Worm (Caenorhabditis elegans) whole organism, young adult: Measurements from ENCODE around the gene abts-4.
A peak's percentile ranks its signal among the peaks of the same experiment; 100 is the strongest.

ENCODE experiments used
- B0261.1 ChIP-seq: sonication (generic microtip); optimal IDR thresholded peaks from 2 replicates; lab custom pipeline; 2016; ENCODE audit warnings: mild to moderate bottlenecking, missing genetic modification characterization, moderate library complexity, missing compliant biosample characterization
- C06A6.2 ChIP-seq: fragments of 200-800 bp; sonication (Bioruptor generic); conservative IDR thresholded peaks from 2 replicates; pipeline ENCODE4 v1.3.6; 2022; ENCODE audit warnings: missing genetic modification characterization, missing compliant biosample characterization
- F49E8.2 ChIP-seq: sonication (generic microtip); optimal IDR thresholded peaks from 3 replicates; lab custom pipeline; 2017; ENCODE audit warnings: missing genetic modification characterization, mild to moderate bottlenecking, missing compliant biosample characterization, antibody characterized with exemption, moderate library complexity; ENCODE audit not compliant: insufficient read depth
- F57A8.1 ChIP-seq: fragments of 200-800 bp; sonication (Bioruptor generic); optimal IDR thresholded peaks from 2 replicates; lab custom pipeline; 2018; ENCODE audit warnings: mild to moderate bottlenecking, missing genetic modification characterization, moderate library complexity, missing compliant biosample characterization
- K12H6.12 ChIP-seq: fragments of 200-800 bp; sonication (Bioruptor generic); optimal IDR thresholded peaks from 2 replicates; lab custom pipeline; 2018; ENCODE audit warnings: mild to moderate bottlenecking, missing genetic modification characterization, missing compliant biosample characterization
- Y53F4B.3 ChIP-seq: fragments of 200-800 bp; sonication (Bioruptor generic); IDR thresholded peaks from 2 replicates; pipeline ENCODE4 v1.3.6; 2022; ENCODE audit warnings: missing genetic modification reagents, missing genetic modification characterization, missing compliant biosample characterization
- Y56A3A.18 ChIP-seq: fragments of 200-800 bp; sonication (Bioruptor generic); IDR thresholded peaks from 2 replicates; pipeline ENCODE4 v1.3.6; 2022; ENCODE audit warnings: missing genetic modification reagents, missing genetic modification characterization, missing compliant biosample characterization
- ZK185.1 ChIP-seq: sonication (generic microtip); optimal IDR thresholded peaks from 2 replicates; lab custom pipeline; 2016; ENCODE audit warnings: mild to moderate bottlenecking, missing genetic modification characterization, missing compliant biosample characterization; ENCODE audit not compliant: poor library complexity, severe bottlenecking
- akir-1 ChIP-seq: fragments of 200-800 bp; sonication (Bioruptor generic); optimal IDR thresholded peaks from 2 replicates; lab custom pipeline; 2018; ENCODE audit warnings: mild to moderate bottlenecking, missing genetic modification characterization, moderate library complexity, missing compliant biosample characterization
- ama-1 ChIP-seq, 3 experiments: fragments of 150-350 bp in 1 of 3; sonication (generic microtip) in 2 of 3; optimal IDR thresholded peaks; 2 replicates each; lab custom pipeline; 2014 to 2018; ENCODE audit warnings: missing biosample characterization in 2 of 3, missing genetic modification characterization in 2 of 3, missing genetic modification reagents in 2 of 3
- athp-1 ChIP-seq: sonication (generic microtip); optimal IDR thresholded peaks from 2 replicates; lab custom pipeline; 2017; ENCODE audit warnings: mild to moderate bottlenecking, missing genetic modification characterization, missing compliant biosample characterization
- attf-6 ChIP-seq: fragments of 200-800 bp; sonication (Bioruptor generic); IDR thresholded peaks from 2 replicates; pipeline ENCODE4 v1.3.6; 2022; ENCODE audit warnings: missing genetic modification reagents, missing genetic modification characterization, missing compliant biosample characterization
- bed-2 ChIP-seq: fragments of 200-800 bp; sonication (Bioruptor generic); IDR thresholded peaks from 2 replicates; pipeline ENCODE4 v1.3.6; 2022; ENCODE audit warnings: missing genetic modification reagents, missing genetic modification characterization, missing compliant biosample characterization
- cebp-2 ChIP-seq: fragments of 200-800 bp; sonication (Bioruptor generic); IDR thresholded peaks from 2 replicates; pipeline ENCODE4 v1.3.6; 2022; ENCODE audit warnings: missing genetic modification characterization, missing compliant biosample characterization
- ceh-58 ChIP-seq: fragments of 200-800 bp; sonication (Bioruptor generic); IDR thresholded peaks from 2 replicates; pipeline ENCODE4 v1.3.6; 2022; ENCODE audit warnings: missing genetic modification characterization, missing compliant biosample characterization
- ceh-79 ChIP-seq: sonication (generic microtip); optimal IDR thresholded peaks from 2 replicates; lab custom pipeline; 2017; ENCODE audit warnings: mild to moderate bottlenecking, missing genetic modification characterization, missing compliant biosample characterization
- dox-1 ChIP-seq: fragments of 200-800 bp; sonication (Bioruptor generic); IDR thresholded peaks from 2 replicates; pipeline ENCODE4 v1.3.6; 2022; ENCODE audit warnings: missing genetic modification reagents, missing genetic modification characterization, missing compliant biosample characterization
- egl-18 ChIP-seq: fragments of 200-800 bp; sonication (Bioruptor generic); IDR thresholded peaks from 2 replicates; pipeline ENCODE4 v1.3.6; 2022; ENCODE audit warnings: missing genetic modification reagents, missing genetic modification characterization, missing compliant biosample characterization
- hlh-26 ChIP-seq: fragments of 200-800 bp; sonication (Bioruptor generic); conservative IDR thresholded peaks from 2 replicates; pipeline ENCODE4 v1.3.6; 2022; ENCODE audit warnings: missing genetic modification reagents, missing genetic modification characterization, missing compliant biosample characterization
- lag-1 ChIP-seq: fragments of 200-800 bp; sonication (Bioruptor generic); IDR thresholded peaks from 2 replicates; pipeline ENCODE4 v1.3.6; 2022; ENCODE audit warnings: missing genetic modification reagents, missing genetic modification characterization, missing compliant biosample characterization
- let-607 ChIP-seq, 2 experiments: fragments of 200-800 bp in 1 of 2; sonication (Bioruptor generic) in 1 of 2; sonication (generic microtip) in 1 of 2; optimal IDR thresholded peaks; 2 replicates each; lab custom pipeline; 2016 to 2018; ENCODE audit warnings: mild to moderate bottlenecking in 2 of 2, missing compliant biosample characterization in 2 of 2, missing genetic modification characterization in 2 of 2, moderate library complexity in 2 of 2, missing genotype in 1 of 2
- lin-54 ChIP-seq: fragments of 200-800 bp; sonication (Bioruptor generic); optimal IDR thresholded peaks from 2 replicates; lab custom pipeline; 2018; ENCODE audit warnings: mild to moderate bottlenecking, missing genetic modification characterization, missing compliant biosample characterization
- lsl-1 ChIP-seq: fragments of 200-800 bp; sonication (Bioruptor generic); optimal IDR thresholded peaks from 2 replicates; lab custom pipeline; 2018; ENCODE audit warnings: mild to moderate bottlenecking, missing genetic modification characterization, moderate library complexity, missing compliant biosample characterization
- mcd-1 ChIP-seq: fragments of 200-800 bp; sonication (Bioruptor generic); IDR thresholded peaks from 2 replicates; pipeline ENCODE4 v1.3.6; 2022; ENCODE audit warnings: missing genetic modification reagents, missing genetic modification characterization, missing compliant biosample characterization
- mxl-1 ChIP-seq: sonication (generic microtip); optimal IDR thresholded peaks from 2 replicates; lab custom pipeline; 2016; ENCODE audit warnings: missing genetic modification characterization, missing compliant biosample characterization
- nhr-120 ChIP-seq: fragments of 200-800 bp; sonication (Bioruptor generic); IDR thresholded peaks from 2 replicates; pipeline ENCODE4 v1.3.6; 2022; ENCODE audit warnings: missing genetic modification characterization, missing compliant biosample characterization
- nhr-179 ChIP-seq: sonication (generic microtip); optimal IDR thresholded peaks from 2 replicates; lab custom pipeline; 2016; ENCODE audit warnings: mild to moderate bottlenecking, missing genetic modification characterization, missing compliant biosample characterization
- nhr-80 ChIP-seq: sonication (generic microtip); optimal IDR thresholded peaks from 2 replicates; lab custom pipeline; 2016; ENCODE audit warnings: missing genetic modification characterization, missing compliant biosample characterization
- pbrm-1 ChIP-seq: fragments of 200-800 bp; sonication (Bioruptor generic); IDR thresholded peaks from 2 replicates; pipeline ENCODE4 v1.3.6; 2022; ENCODE audit warnings: missing genetic modification reagents, missing genetic modification characterization, missing compliant biosample characterization
- rcor-1 ChIP-seq: fragments of 200-800 bp; sonication (Bioruptor generic); IDR thresholded peaks from 2 replicates; pipeline ENCODE4 v1.3.6; 2022; ENCODE audit warnings: missing genetic modification reagents, missing genetic modification characterization, missing compliant biosample characterization
- sea-2 ChIP-seq: fragments of 200-800 bp; sonication (Bioruptor generic); IDR thresholded peaks from 2 replicates; pipeline ENCODE4 v1.3.6; 2022; ENCODE audit warnings: missing genetic modification characterization, missing compliant biosample characterization
- snpc-3.4 ChIP-seq: sonication (generic microtip); optimal IDR thresholded peaks from 2 replicates; lab custom pipeline; 2017; ENCODE audit warnings: missing genetic modification characterization, mild to moderate bottlenecking, missing compliant biosample characterization, antibody characterized with exemption, moderate library complexity, missing genotype, missing genetic modification reagents
- somi-1 ChIP-seq: fragments of 200-800 bp; sonication (Bioruptor generic); optimal IDR thresholded peaks from 2 replicates; lab custom pipeline; 2018; ENCODE audit warnings: mild to moderate bottlenecking, missing genetic modification characterization, missing compliant biosample characterization
- tbp1 ChIP-seq: fragments of 200-800 bp; sonication (Bioruptor generic); optimal IDR thresholded peaks from 2 replicates; lab custom pipeline; 2018; ENCODE audit warnings: mild to moderate bottlenecking, missing genetic modification characterization, missing compliant biosample characterization
- zfh-2 ChIP-seq: fragments of 200-800 bp; sonication (Bioruptor generic); conservative IDR thresholded peaks from 2 replicates; pipeline ENCODE4 v1.3.6; 2022; ENCODE audit warnings: missing genetic modification reagents, missing genetic modification characterization, missing compliant biosample characterization
- ztf-22 ChIP-seq: fragments of 200-800 bp; sonication (Bioruptor generic); optimal IDR thresholded peaks from 2 replicates; lab custom pipeline; 2018; ENCODE audit warnings: mild to moderate bottlenecking, missing genetic modification characterization, moderate library complexity, missing compliant biosample characterization
- ztf-3 ChIP-seq: fragments of 200-800 bp; sonication (Bioruptor generic); optimal IDR thresholded peaks from 2 replicates; lab custom pipeline; 2018; ENCODE audit warnings: mild to moderate bottlenecking, missing genetic modification characterization, missing compliant biosample characterization
- ztf-6 ChIP-seq: fragments of 200-800 bp; sonication (Bioruptor generic); IDR thresholded peaks from 2 replicates; pipeline ENCODE4 v1.3.6; 2022; ENCODE audit warnings: missing genetic modification reagents, missing genetic modification characterization, missing compliant biosample characterization

abts-4 gene

DNA sequence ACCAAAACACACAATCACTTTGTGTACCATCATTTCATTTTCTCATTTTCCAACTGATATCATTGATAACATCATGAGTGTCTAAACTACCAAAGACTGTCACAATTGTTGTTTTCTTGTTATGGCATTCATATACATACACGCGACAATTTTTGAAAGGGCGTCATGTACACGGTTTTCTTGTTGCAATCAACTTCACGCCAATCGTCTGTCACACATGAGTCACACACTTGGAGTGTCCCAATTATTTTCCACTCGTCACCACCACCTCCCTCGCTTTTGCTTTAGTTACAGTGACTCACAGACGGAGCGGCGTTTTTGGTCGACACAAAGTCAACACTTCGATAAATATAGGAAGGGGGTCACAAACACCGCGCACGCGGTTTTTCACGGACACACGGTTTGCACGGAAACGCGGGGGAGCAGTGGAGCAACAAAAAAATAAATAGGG, 13.6 kb downstream of the abts-4 start (continued):
- TF ChIP-seq akir-1 (GFP tag; lab: Kevin White, UChicago) (no peak), athp-1 (tag; lab: Kevin White, UChicago) (no peak), ceh-79 (tag; lab: Kevin White, UChicago) (no peak)

DNA sequence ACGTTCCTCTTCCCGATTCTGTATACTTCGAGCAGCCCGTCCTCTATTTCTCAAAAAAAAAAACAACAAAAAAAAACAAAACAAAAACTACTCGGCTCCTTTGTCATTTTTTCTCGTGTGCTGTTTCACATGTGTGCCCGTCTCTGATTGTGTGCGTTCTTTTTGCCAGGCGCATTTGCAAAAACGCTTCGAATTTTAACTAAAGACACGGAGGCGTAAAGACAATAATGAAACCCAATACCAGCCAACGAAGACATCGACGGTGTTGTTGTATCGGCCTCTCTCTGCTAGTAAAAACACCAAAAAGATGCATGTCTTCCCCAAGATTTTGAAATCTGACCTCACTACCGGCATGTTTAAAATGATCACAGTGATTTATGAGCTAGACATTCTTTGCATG, 14.7 kb downstream of the abts-4 start:
- TF ChIP-seq ama-1 (optimal IDR thresholded peaks at IDR 0.05; lab: Kevin White, UChicago), result peak; percentile 55
- no peak for TF ChIP-seq ama-1 (GFP tag; optimal IDR thresholded peaks at IDR 0.05; lab: Kevin White, UChicago)
- no peak for TF ChIP-seq egl-18 (GFP tag; lab: Robert Waterston, UW)
- TF ChIP-seq F49E8.2 (tag; lab: Kevin White, UChicago), result no peak
- TF ChIP-seq hlh-26 (GFP tag; lab: Robert Waterston, UW), result no peak

DNA sequence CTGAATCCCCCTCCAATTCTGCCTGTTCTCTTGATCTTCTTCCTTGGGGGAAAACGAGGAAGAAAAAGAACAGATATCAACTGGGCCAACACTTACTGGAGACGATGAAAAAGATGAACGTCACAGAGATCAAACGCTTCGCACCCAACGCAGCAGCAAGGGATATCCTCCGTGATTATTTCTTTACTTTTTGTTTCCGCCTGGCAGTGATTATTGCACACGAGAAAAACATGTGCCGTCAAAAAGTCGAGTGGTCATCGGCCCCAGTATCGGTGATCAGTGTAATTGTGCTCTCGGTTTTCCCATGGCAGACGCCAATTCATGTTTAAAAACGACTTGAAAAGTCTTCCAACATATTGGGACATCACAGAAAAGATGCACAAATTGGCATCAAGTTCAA, 16.0 kb downstream of the abts-4 start:
- TF ChIP-seq somi-1 (GFP tag; lab: Kevin White, UChicago) (peak; percentile 14), ztf-22 (GFP tag; lab: Kevin White, UChicago) (no peak)
- TF ChIP-seq, all 124 proteins: peak for 1

DNA sequence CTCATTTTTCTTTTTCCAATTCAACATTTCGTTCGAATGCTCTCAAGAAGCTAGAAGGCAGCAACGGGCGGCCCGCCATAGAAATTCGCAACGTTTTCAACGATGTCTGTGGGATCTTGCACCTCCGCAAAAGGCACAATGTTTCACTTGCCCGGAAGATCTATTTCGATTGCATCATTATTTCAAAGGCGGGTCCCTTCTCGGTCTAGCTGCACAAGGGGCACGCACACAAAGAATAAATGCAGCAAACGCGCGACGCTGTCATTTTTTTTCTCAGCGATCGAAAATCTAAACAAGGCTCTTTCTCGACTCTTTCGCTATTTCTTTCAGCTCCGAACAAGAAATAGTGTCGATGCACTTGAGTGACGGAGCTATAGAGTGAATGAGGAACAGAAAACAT, 16.6 kb downstream of the abts-4 start:
- TF ChIP-seq mcd-1 (GFP tag; lab: Robert Waterston, UW), result 0 out of 2 replicates have a peak, but pooled peaks have one; percentile 17
- TF ChIP-seq cebp-2 (GFP tag; lab: Robert Waterston, UW), result 0 out of 2 replicates have a peak, but pooled peaks have one; percentile 27
- TF ChIP-seq ztf-6 (GFP tag; lab: Robert Waterston, UW), result no peak
- TF ChIP-seq pbrm-1 (GFP tag; lab: Robert Waterston, UW), result 0 out of 2 replicates have a peak, but pooled peaks have one; percentile 23
- 0 out of 2 replicates have a peak, but pooled peaks have one; percentile 26 for TF ChIP-seq zfh-2 (GFP tag; lab: Robert Waterston, UW)

DNA sequence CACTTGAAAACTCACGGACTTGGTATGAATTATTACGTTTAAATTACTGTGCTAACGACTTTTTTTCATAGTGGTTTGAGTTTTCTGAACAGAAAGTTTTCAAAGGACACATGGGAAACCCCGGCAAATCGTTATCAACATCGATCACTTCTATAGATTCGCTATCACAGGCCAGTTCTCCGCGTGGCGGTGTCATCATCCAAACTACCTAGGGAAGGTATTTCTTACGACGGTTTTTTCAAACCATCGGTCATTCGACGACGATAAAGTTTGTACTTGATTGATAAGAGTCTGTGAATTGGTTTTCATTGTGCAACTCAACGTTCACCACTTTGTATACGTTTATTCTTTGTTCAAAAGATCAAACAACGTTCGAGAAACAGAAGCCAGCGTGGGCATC, 17.0 kb downstream of the abts-4 start:
- TF ChIP-seq nhr-80 (tag; lab: Kevin White, UChicago), result peak; percentile 93
- no peak for TF ChIP-seq attf-6 (GFP tag; lab: Robert Waterston, UW)
- no peak for TF ChIP-seq bed-2 (GFP tag; lab: Robert Waterston, UW)
- TF ChIP-seq B0261.1 (tag; lab: Kevin White, UChicago), result no peak
- no peak for TF ChIP-seq sea-2 (GFP tag; lab: Robert Waterston, UW)
- TF ChIP-seq tbp1 (GFP tag; lab: Kevin White, UChicago), result no peak
- TF ChIP-seq lsl-1, result no peak
- no peak for TF ChIP-seq Y53F4B.3
- peak; percentile 42 for TF ChIP-seq dox-1 (GFP tag; lab: Robert Waterston, UW)
- TF ChIP-seq ceh-58, result no peak
- no peak for TF ChIP-seq mcd-1 (GFP tag; lab: Robert Waterston, UW)
- no peak for TF ChIP-seq C06A6.2 (GFP tag; lab: Robert Waterston, UW)
- TF ChIP-seq ZK185.1 (tag; lab: Kevin White, UChicago), result peak; percentile 56
- no peak for TF ChIP-seq nhr-179
- no peak for TF ChIP-seq lin-54 (GFP tag; lab: Kevin White, UChicago)
- TF ChIP-seq lag-1 (GFP tag; lab: Robert Waterston, UW), result 0 out of 2 replicates have a peak, but pooled peaks have one; percentile 5
- TF ChIP-seq rcor-1, result no peak
- TF ChIP-seq Y56A3A.18 (GFP tag; lab: Robert Waterston, UW), result no peak
- no peak for TF ChIP-seq ztf-3 (GFP tag; lab: Kevin White, UChicago)
- TF ChIP-seq nhr-120, result no peak
- peak in 1 of 2 experiments; percentile 30 for TF ChIP-seq let-607 (tag; optimal IDR thresholded peaks at IDR 0.05; lab: Kevin White, UChicago)
- no peak for TF ChIP-seq snpc-3.4 (tag; lab: Kevin White, UChicago)
- TF ChIP-seq ama-1 (optimal IDR thresholded peaks at IDR 0.05; lab: Kevin White, UChicago), result peak; percentile 12
- TF ChIP-seq ama-1 (GFP tag; optimal IDR thresholded peaks at IDR 0.05; lab: Kevin White, UChicago), result no peak
- no peak for TF ChIP-seq hlh-26 (GFP tag; lab: Robert Waterston, UW)
- TF ChIP-seq K12H6.12, result no peak
- no peak for TF ChIP-seq F57A8.1 (GFP tag; lab: Kevin White, UChicago)
- no peak for TF ChIP-seq mxl-1 (tag; lab: Kevin White, UChicago)
- TF ChIP-seq, all 124 proteins: peak for 6
